Worm (Caenorhabditis elegans) whole organism, L1 larva: ENCODE measurements around the gene gphr-1.

ENCODE experiments used
- alr-1 ChIP-seq: fragments of 200-800 bp; sonication (Bioruptor generic); optimal IDR thresholded peaks from 2 replicates; lab custom pipeline; 2018; ENCODE audit warnings: borderline replicate concordance, mild to moderate bottlenecking, missing genetic modification characterization, missing compliant biosample characterization
- ceh-88 ChIP-seq: fragments of 200-800 bp; sonication (Bioruptor generic); IDR thresholded peaks from 2 replicates; pipeline ENCODE4 v1.3.6; 2022; ENCODE audit warnings: missing genetic modification characterization, missing compliant biosample characterization
- fkh-10 ChIP-seq: sonication (generic microtip); optimal IDR thresholded peaks from 2 replicates; lab custom pipeline; 2017; ENCODE audit warnings: missing biosample characterization, missing genetic modification reagents, missing genetic modification characterization
- lin-15B ChIP-seq: fragments of 150-350 bp; sonication (generic microtip); optimal IDR thresholded peaks from 3 replicates; lab custom pipeline; 2014; ENCODE audit warnings: missing biosample characterization, missing genetic modification characterization
- lsy-2 ChIP-seq, 2 experiments: fragments of 150-350 bp; optimal IDR thresholded peaks; 2 replicates each; lab custom pipeline; 2014; ENCODE audit warnings: missing biosample characterization in 2 of 2, missing genetic modification characterization in 2 of 2
- nhr-19 ChIP-seq: fragments of 200-800 bp; sonication (Bioruptor generic); conservative IDR thresholded peaks from 2 replicates; pipeline ENCODE4 v1.3.6; 2022; ENCODE audit warnings: missing genetic modification characterization, missing compliant biosample characterization
- nhr-237 ChIP-seq: fragments of 150-350 bp; optimal IDR thresholded peaks from 2 replicates; lab custom pipeline; 2014; ENCODE audit warnings: missing biosample characterization, missing genetic modification characterization
- nhr-28 ChIP-seq: fragments of 150-350 bp; optimal IDR thresholded peaks from 2 replicates; lab custom pipeline; 2014; ENCODE audit warnings: missing biosample characterization, missing genetic modification characterization
- pqm-1 ChIP-seq: sonication (generic microtip); optimal IDR thresholded peaks from 3 replicates; lab custom pipeline; 2017; ENCODE audit warnings: missing biosample characterization, missing genetic modification characterization

ce11 chrIII:12235359-12235758 lies 16.5 kb downstream of the gphr-1 start:
- TF ChIP-seq nhr-237 (tag; lab: Kevin White, UChicago), result no peak
- no peak for TF ChIP-seq nhr-28
- TF ChIP-seq fkh-10 (GFP tag; lab: Kevin White, UChicago), result no peak
- TF ChIP-seq ceh-88 (GFP tag; lab: Robert Waterston, UW), result no peak
- no peak for TF ChIP-seq alr-1 (tag; lab: Kevin White, UChicago)
- no peak for TF ChIP-seq lsy-2 (tag; optimal IDR thresholded peaks at IDR 0.05; lab: Kevin White, UChicago)
- TF ChIP-seq nhr-19 (GFP tag; lab: Robert Waterston, UW), result no peak
- no peak for TF ChIP-seq lin-15B (tag; lab: Kevin White, UChicago)
- no peak for TF ChIP-seq pqm-1 (tag; lab: Kevin White, UChicago)
